Fruit fly (Drosophila melanogaster): ENCODE results near the gene CG12177.

- TF ChIP-seq CG8478 (optimal IDR thresholded peaks at IDR 0.05) (no peak), EcR (GFP tag; optimal IDR thresholded peaks at IDR 0.05) (no peak), pan (optimal IDR thresholded peaks at IDR 0.05) (no peak), usp (GFP tag; optimal IDR thresholded peaks at IDR 0.05) (no peak), Dll (optimal IDR thresholded peaks at IDR 0.05) (no peak)
Observed at dm6 chrX:13681906-13682305, 1.6 kb upstream of the CG12177 start.

Measured in whole organism.